Worm (Caenorhabditis elegans): ENCODE data around the gene pal-1.

Gene pal-1

ce11 chrIII:4809526-4810153 lies at the start of gene pal-1:
Gene pal-1 (minus strand): TSS chrIII:4809576.
- no peak for TF ChIP-seq unc-62 (GFP tag; optimal IDR thresholded peaks at IDR 0.05)

DNA sequence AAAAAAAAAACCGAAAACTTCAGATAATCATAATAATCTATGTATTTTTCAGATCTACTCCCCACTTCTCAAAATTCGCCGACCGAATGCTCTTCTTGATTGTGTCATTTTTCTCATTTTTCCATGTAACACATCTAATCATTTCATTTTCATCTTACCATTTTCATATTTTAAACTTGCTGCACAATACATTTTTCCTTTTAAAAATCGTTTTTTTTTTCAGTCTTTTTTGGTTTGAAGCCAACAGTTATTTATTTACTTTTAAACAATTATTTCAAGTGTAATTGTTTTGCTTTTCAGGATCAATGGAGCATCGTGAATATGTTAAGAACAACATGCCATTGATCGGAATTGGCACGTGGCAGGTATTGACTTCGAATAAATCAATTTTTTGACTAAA lies 49.7 kb upstream of the pal-1 start, which contains the start of gene C35D10.6:
Gene C35D10.6, plus strand, starts transcription at position 301 of the 400 bp plus-strand sequence.
- TF ChIP-seq unc-62 (GFP tag; optimal IDR thresholded peaks at IDR 0.05) = no peak

DNA sequence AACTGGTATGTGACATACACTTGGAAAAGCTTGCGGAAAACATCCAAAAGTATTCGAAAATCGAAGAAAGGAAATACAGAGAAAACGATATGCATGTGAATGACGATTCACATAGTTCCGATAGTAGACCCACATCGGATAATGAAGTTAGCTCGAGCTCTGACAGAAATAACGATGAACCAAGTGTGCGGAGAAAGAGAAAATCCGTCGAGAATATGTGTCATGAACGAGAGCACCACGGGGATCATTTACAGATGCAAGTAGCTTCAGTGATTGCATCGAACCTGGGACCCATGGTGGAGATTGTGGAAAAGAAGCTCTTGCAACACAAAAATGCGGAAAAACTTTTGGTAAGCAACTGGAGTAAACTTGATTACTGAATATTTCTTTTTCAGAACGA lies 47.6 kb upstream of the pal-1 start:
- no peak for TF ChIP-seq unc-62 (GFP tag; optimal IDR thresholded peaks at IDR 0.05)

DNA sequence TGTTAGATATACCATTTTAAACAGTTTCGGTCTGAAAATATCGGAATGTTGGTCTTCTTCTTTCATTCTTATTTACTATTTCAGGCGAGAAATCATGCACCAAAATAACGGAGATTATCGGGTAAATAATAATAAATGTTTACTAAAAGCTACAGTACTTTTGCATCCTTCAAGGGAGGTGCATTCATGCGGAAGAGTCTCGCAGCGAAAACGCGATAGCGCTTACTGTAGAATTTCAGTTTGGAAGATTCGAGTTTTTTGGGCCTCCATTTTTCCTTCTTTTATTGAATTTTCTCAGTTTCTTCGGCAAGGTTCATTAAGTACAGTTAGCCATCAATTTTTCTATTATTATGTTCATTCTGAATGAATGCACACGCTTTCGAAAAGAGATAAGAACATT lies 46.7 kb upstream of the pal-1 start, which contains the start of gene C35D10.7:
Gene C35D10.7, plus strand, starts transcription at position 85 of the 400 bp plus-strand sequence.
- TF ChIP-seq unc-62 (GFP tag; optimal IDR thresholded peaks at IDR 0.05) = no peak

DNA sequence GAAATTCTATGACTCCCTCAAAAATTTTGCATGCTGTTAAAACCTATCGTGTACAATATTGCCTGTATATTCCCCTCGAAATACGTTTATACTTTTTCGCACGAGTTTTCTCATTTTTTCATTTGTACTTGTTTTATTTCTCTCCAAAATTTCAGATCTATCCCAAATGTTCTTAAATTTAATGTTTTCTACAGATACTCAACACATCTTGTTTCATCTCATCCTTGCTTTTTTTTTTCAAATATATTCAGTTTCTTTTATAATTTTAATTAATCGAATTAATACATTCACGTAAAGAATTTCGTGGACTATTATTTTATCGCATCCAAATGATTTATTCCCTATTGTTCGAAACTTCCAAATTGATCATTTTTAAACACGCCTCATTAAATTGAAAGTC lies 45.5 kb upstream of the pal-1 start, which contains the start of gene C35D10.8:
Gene C35D10.8, plus strand, starts transcription at position 301 of the 400 bp plus-strand sequence.
- TF ChIP-seq unc-62 (GFP tag; optimal IDR thresholded peaks at IDR 0.05) = no peak

DNA sequence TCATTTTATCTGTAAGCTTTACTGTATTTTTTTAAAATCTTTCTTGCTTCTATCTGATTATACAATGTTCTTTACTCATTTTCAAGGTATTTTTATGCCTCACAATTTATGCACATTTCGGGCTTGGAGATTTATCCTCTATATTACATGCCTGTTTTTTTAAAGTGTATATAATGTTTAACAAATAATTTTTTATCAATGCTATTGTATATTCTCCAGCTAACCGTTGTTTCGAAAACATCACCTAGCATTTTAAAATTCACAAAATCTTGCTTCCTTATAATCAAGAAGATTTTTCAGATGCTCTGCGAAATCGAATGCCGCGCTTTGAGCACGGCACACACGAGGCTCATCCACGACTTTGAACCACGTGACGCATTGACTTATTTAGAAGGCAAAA lies 42.6 kb upstream of the pal-1 start, which contains the start of gene ced-4:
Gene ced-4, plus strand, starts transcription at position 301 of the 400 bp plus-strand sequence.
- TF ChIP-seq unc-62 (GFP tag; optimal IDR thresholded peaks at IDR 0.05) = no peak

DNA sequence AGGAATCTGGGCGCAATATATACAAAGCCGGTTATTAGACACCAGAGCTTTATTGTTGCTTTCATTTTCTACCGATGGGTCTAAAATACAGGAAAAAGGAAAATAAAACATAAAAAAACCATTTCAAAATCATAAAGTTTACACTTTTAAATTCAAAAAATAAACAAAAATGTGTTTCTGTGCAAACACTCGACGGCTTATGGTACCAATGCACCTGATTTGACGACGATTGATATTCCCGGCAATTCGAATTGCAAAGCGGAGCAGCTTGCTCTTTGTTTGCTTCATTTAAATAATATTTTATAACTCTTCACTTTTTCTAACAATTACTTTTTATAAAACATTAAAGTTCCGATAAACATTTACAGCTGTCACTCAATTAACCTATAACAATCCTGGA lies 40.8 kb upstream of the pal-1 start, which contains the start of gene F26A1.1:
Gene F26A1.1, plus strand, starts transcription at position 369 of the 400 bp plus-strand sequence.
- TF ChIP-seq unc-62 (GFP tag; optimal IDR thresholded peaks at IDR 0.05) = no peak

DNA sequence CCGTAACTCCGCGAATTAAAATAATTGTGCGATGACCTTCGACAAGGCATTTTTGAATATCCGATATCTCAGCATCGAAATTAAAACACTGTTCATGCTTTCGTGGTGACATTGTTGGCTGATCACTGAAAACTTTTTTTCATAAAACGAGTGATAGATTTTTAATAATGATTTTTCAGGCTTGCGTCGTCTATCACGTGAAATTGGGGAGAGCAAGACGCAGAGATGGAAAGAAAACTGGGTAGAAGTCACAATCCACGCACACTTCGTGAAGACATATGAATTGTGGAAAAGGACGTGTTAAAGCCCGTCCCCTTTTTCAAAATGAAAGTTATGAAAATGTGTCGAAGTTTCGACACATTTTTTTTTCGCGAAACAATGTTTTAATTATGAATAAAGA lies 40.4 kb upstream of the pal-1 start, which contains the start of gene nonu-1:
Gene nonu-1, minus strand, starts transcription at position 169 of the 400 bp plus-strand sequence.
- TF ChIP-seq unc-62 (GFP tag; optimal IDR thresholded peaks at IDR 0.05) = no peak

DNA sequence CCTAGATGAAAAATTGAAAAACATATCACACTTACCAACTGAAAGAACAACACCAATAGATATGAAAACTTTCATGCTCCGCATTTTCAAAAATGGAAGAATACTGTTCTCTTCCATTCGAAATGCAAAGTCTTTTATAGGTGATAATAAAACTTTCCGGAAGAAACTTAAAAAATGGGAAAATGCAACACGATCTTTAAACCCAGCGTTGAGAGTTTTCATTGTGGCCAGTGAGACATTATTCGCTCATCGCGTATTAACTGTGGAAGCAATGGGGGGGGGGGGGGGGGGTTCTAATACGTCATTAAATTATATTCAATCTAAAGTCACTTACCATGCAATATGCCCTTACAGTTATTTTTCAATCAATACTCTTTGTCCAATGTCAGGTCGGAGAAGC lies 35.0 kb upstream of the pal-1 start, which contains the start of the genes clec-157 and fkh-5:
Gene clec-157, minus strand, starts transcription at position 101 of the 400 bp plus-strand sequence.
Gene fkh-5, plus strand, starts transcription at position 336 of the 400 bp plus-strand sequence.
- TF ChIP-seq unc-62 (GFP tag; optimal IDR thresholded peaks at IDR 0.05) = no peak

DNA sequence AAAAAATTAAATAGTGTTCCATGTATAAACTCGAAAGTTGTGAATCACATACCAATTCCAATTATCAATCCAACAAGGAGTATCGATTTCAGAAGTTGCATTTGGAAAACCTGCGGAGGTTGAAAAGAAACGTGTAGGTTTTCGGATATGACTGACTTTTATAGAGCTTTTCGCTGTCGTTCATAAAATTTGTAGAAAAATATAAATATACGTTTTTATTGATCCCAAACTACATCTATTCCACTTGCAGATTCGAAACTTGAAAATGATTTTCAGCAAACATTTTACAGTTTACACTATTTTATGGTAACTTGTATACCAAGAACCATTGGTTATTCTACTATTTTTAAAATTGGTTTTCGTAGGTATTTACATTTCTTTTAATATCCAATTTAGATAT lies 32.8 kb upstream of the pal-1 start, which contains the start of gene clec-156:
Gene clec-156, minus strand, starts transcription at position 101 of the 400 bp plus-strand sequence.
- TF ChIP-seq unc-62 (GFP tag; optimal IDR thresholded peaks at IDR 0.05) = no peak

DNA sequence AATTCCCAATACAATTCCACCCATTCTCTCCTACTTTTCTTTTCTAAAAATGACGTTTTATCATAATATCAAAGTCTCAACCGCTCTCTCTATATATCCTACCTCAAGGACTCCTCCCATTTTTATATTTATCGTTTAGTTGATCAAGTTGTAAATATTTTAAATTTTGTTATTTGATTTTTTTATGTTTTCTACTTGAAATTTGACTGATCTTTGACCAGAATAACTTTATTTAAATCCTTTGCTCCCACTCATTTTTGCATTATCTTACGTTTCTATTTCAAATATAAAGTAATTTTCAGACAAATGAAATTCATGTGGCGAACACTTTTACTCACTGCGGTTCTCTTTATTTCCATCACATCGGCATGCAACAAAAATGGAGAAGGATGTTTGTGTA lies 28.1 kb upstream of the pal-1 start, which contains the start of the genes acbp-7 and F26A1.19:
Gene acbp-7, plus strand, starts transcription at position 301 of the 400 bp plus-strand sequence.
Gene F26A1.19, plus strand, starts transcription at position 303 of the 400 bp plus-strand sequence.
- no peak for TF ChIP-seq unc-62 (GFP tag; optimal IDR thresholded peaks at IDR 0.05)

DNA sequence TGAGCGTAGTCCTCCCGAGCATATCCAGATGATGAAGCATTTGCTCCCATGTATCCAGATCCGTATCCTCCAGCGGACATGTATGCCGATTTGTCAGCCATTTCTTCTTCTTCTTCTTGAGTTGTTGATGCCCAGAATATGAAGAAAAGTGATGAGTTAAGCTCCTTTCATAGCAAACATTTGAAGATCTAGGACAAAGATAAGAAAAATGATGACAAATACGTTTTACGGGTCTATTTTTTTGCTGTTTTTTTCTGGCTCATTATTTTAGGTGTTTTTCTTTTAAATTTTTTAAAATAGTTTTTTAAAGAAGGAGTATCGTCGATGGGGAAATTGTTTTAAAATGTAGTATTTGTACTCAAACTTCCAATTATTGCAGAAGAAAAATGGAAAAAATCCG lies 20.8 kb upstream of the pal-1 start, which contains the start of gene nspd-9:
Gene nspd-9, minus strand, starts transcription at position 101 of the 400 bp plus-strand sequence.
- no peak for TF ChIP-seq unc-62 (GFP tag; optimal IDR thresholded peaks at IDR 0.05)

DNA sequence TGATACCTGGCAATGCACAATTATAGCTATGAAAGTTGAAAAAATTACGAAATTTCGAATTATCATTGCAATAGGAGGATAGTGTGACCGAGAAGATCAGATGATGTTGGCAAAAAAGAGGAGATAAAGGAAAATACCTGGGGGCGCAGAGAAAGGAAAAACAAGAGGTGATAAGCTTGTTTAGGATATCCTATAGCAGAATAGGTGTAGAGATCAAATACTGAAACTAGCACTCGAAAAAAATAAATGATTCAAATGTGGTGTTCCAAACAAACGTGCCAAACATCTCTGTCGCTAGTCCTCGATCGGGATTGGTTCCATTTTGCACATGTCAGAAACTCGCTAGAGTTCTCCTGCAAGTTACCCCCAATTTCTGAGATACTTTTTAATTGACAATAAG lies 20.1 kb upstream of the pal-1 start, which contains the start of gene F26A1.9:
Gene F26A1.9, minus strand, starts transcription at position 101 of the 400 bp plus-strand sequence.
- no peak for TF ChIP-seq unc-62 (GFP tag; optimal IDR thresholded peaks at IDR 0.05)

ce11 chrIII:4826606-4827005 lies 17.2 kb upstream of the pal-1 start, which contains the start of gene F26A1.3:
Gene F26A1.3 (plus strand): TSS chrIII:4826906.
- TF ChIP-seq unc-62 (GFP tag; optimal IDR thresholded peaks at IDR 0.05) = no peak

DNA sequence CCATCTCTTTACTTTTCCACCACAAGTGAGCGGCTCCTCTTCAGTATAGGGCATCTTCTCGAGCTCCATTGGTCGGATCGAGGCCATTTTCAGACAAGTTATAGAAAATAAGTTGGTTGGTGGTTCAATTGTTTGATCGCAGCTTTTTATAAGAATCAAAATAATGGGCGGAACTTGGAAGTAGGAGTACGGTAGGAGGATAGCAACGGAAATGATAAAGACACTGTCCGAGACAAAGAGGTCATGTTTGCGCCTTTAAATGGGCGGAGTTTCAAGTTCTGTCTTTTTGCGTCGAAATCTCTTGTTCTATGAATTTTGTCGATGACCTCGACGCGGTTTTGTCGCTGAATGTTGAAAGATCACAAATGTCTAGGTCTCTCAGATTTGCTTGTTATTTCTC lies 12.8 kb upstream of the pal-1 start, which contains the start of gene F26A1.8:
Gene F26A1.8, minus strand, starts transcription at position 101 of the 400 bp plus-strand sequence.
- TF ChIP-seq unc-62 (GFP tag; optimal IDR thresholded peaks at IDR 0.05) = no peak

DNA sequence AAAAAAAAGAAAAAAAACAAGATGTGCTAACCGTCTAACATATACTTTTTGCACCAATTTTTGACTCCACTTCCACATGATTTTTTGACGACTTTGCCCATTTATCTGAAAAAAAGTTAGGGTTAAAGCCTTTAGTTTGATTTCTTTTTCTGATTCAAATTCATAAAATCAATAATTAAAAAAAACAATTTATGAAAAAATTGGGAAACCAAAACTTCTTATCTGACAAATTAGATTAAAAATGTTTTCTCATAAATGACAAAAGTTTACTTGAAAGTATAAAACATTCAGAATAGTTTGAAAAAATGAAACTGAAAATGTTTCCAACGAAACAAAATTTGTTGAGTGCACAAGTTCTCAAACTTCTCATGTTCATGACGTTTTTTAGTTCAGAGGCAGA lies 10.5 kb upstream of the pal-1 start, which contains the start of gene F26A1.7:
Gene F26A1.7, minus strand, starts transcription at position 101 of the 400 bp plus-strand sequence.
- TF ChIP-seq unc-62 (GFP tag; optimal IDR thresholded peaks at IDR 0.05) = no peak

Measured in whole organism, dauer.